Worm (Caenorhabditis elegans) whole organism, late embryonic: Measurements from ENCODE around the gene srw-24.

Experiments used
- C08G9.2 ChIP-seq: sonication (generic microtip); optimal IDR thresholded peaks from 2 replicates; lab custom pipeline; 2016; ENCODE audit warnings: mild to moderate bottlenecking, missing genetic modification characterization, moderate library complexity, missing compliant biosample characterization
- C38D4.7 ChIP-seq: fragments of 200-800 bp; sonication (Bioruptor generic); optimal IDR thresholded peaks from 2 replicates; lab custom pipeline; 2018; ENCODE audit warnings: mild to moderate bottlenecking, missing genetic modification characterization, moderate library complexity, missing compliant biosample characterization
- F13H6.1 ChIP-seq: sonication (generic microtip); optimal IDR thresholded peaks from 2 replicates; lab custom pipeline; 2016; ENCODE audit warnings: missing genetic modification characterization, missing compliant biosample characterization
- K02D7.2 ChIP-seq: sonication (generic microtip); optimal IDR thresholded peaks from 2 replicates; lab custom pipeline; 2017; ENCODE audit warnings: mild to moderate bottlenecking, missing genetic modification characterization, missing compliant biosample characterization
- ama-1 ChIP-seq: fragments of 150-350 bp; optimal IDR thresholded peaks from 2 replicates; lab custom pipeline; 2014
- ceh-14 ChIP-seq: sonication (generic microtip); optimal IDR thresholded peaks from 2 replicates; lab custom pipeline; 2016; ENCODE audit warnings: missing genotype, missing genetic modification characterization, missing compliant biosample characterization
- ceh-18 ChIP-seq: sonication (generic microtip); optimal IDR thresholded peaks from 2 replicates; lab custom pipeline; 2016; ENCODE audit warnings: missing genetic modification characterization, missing compliant biosample characterization
- ceh-2 ChIP-seq: sonication (generic microtip); optimal IDR thresholded peaks from 2 replicates; lab custom pipeline; 2016; ENCODE audit warnings: missing genotype, missing genetic modification characterization, missing compliant biosample characterization
- ceh-22 ChIP-seq: sonication (generic microtip); optimal IDR thresholded peaks from 2 replicates; lab custom pipeline; 2017; ENCODE audit warnings: missing biosample characterization, missing genetic modification characterization
- ceh-30 ChIP-seq: fragments of 150-350 bp; optimal IDR thresholded peaks from 2 replicates; lab custom pipeline; 2014; ENCODE audit warnings: missing biosample characterization, missing genetic modification characterization
- ceh-31 ChIP-seq: sonication (generic microtip); optimal IDR thresholded peaks from 2 replicates; lab custom pipeline; 2016; ENCODE audit warnings: missing genetic modification characterization, missing compliant biosample characterization
- ceh-45 ChIP-seq: fragments of 200-800 bp; sonication (Bioruptor generic); IDR thresholded peaks from 2 replicates; pipeline ENCODE4 v1.3.6; 2022; ENCODE audit warnings: missing genetic modification reagents, missing genetic modification characterization, missing compliant biosample characterization
- ceh-48 ChIP-seq: sonication (generic microtip); optimal IDR thresholded peaks from 2 replicates; lab custom pipeline; 2016; ENCODE audit warnings: missing genetic modification characterization, inconsistent platforms, missing compliant biosample characterization
- ceh-6 ChIP-seq: fragments of 200-800 bp; sonication (Bioruptor generic); optimal IDR thresholded peaks from 2 replicates; lab custom pipeline; 2018; ENCODE audit warnings: mild to moderate bottlenecking, missing genetic modification characterization, missing compliant biosample characterization
- che-1 ChIP-seq: sonication (generic microtip); optimal IDR thresholded peaks from 2 replicates; lab custom pipeline; 2016; ENCODE audit warnings: mild to moderate bottlenecking, missing genetic modification characterization, missing compliant biosample characterization
- dmd-4 ChIP-seq: sonication (generic microtip); optimal IDR thresholded peaks from 2 replicates; lab custom pipeline; 2016; ENCODE audit warnings: borderline replicate concordance, missing genetic modification characterization, missing compliant biosample characterization
- elt-4 ChIP-seq: sonication (generic microtip); optimal IDR thresholded peaks from 2 replicates; lab custom pipeline; 2016; ENCODE audit warnings: missing genetic modification characterization, missing compliant biosample characterization
- eyg-1 ChIP-seq: sonication (generic microtip); optimal IDR thresholded peaks from 2 replicates; lab custom pipeline; 2016; ENCODE audit warnings: missing genotype, missing genetic modification characterization, missing compliant biosample characterization
- fax-1 ChIP-seq: sonication (generic microtip); optimal IDR thresholded peaks from 2 replicates; lab custom pipeline; 2016; ENCODE audit warnings: missing genotype, missing genetic modification characterization, missing compliant biosample characterization
- fkh-6 ChIP-seq: sonication (generic microtip); optimal IDR thresholded peaks from 2 replicates; lab custom pipeline; 2016; ENCODE audit warnings: missing genetic modification characterization, missing compliant biosample characterization
- gmeb-2 ChIP-seq: sonication (generic microtip); optimal IDR thresholded peaks from 2 replicates; lab custom pipeline; 2016; ENCODE audit warnings: missing genetic modification characterization, inconsistent platforms, missing compliant biosample characterization
- hlh-13 ChIP-seq: fragments of 200-800 bp; sonication (Bioruptor generic); optimal IDR thresholded peaks from 2 replicates; lab custom pipeline; 2018; ENCODE audit warnings: mild to moderate bottlenecking, missing genetic modification characterization, missing compliant biosample characterization
- hlh-15 ChIP-seq: sonication (generic microtip); optimal IDR thresholded peaks from 2 replicates; lab custom pipeline; 2016; ENCODE audit warnings: missing genetic modification characterization, missing compliant biosample characterization
- hlh-8 ChIP-seq: sonication (generic microtip); optimal IDR thresholded peaks from 2 replicates; lab custom pipeline; 2016; ENCODE audit warnings: missing genotype, missing genetic modification characterization, missing compliant biosample characterization
- lin-11 ChIP-seq: fragments of 200-800 bp; sonication (Bioruptor generic); optimal IDR thresholded peaks from 2 replicates; lab custom pipeline; 2018; ENCODE audit warnings: mild to moderate bottlenecking, missing genetic modification characterization, missing compliant biosample characterization
- odd-2 ChIP-seq: sonication (generic microtip); optimal IDR thresholded peaks from 2 replicates; lab custom pipeline; 2017; ENCODE audit warnings: antibody characterized with exemption, mild to moderate bottlenecking, missing genetic modification characterization, missing compliant biosample characterization
- pag-3 ChIP-seq: sonication (generic microtip); optimal IDR thresholded peaks from 2 replicates; lab custom pipeline; 2016; ENCODE audit warnings: missing compliant biosample characterization, missing genetic modification characterization, borderline replicate concordance
- pat-9 ChIP-seq: fragments of 200-800 bp; sonication (Bioruptor generic); optimal IDR thresholded peaks from 2 replicates; lab custom pipeline; 2018; ENCODE audit warnings: mild to moderate bottlenecking, missing genetic modification characterization, moderate library complexity, missing compliant biosample characterization
- pha-2 ChIP-seq: sonication (generic microtip); optimal IDR thresholded peaks from 2 replicates; lab custom pipeline; 2017; ENCODE audit warnings: mild to moderate bottlenecking, missing genetic modification characterization, missing compliant biosample characterization
- pha-4 ChIP-seq: fragments of 150-350 bp; optimal IDR thresholded peaks from 2 replicates; lab custom pipeline; 2018; ENCODE audit warnings: missing biosample characterization, missing genetic modification reagents, missing genetic modification characterization
- pros-1 ChIP-seq: fragments of 150-350 bp; optimal IDR thresholded peaks from 2 replicates; lab custom pipeline; 2014; ENCODE audit warnings: missing biosample characterization, missing genetic modification reagents, missing genetic modification characterization
- ref-2 ChIP-seq: sonication (generic microtip); optimal IDR thresholded peaks from 2 replicates; lab custom pipeline; 2016; ENCODE audit warnings: missing genetic modification characterization, missing compliant biosample characterization
- sdc-2 ChIP-seq: sonication (generic microtip); optimal IDR thresholded peaks from 2 replicates; lab custom pipeline; 2016; ENCODE audit warnings: missing genotype, missing genetic modification characterization, missing compliant biosample characterization
- sox-2 ChIP-seq: fragments of 200-800 bp; sonication (Bioruptor generic); IDR thresholded peaks from 2 replicates; pipeline ENCODE4 v1.3.6; 2022; ENCODE audit warnings: missing genetic modification reagents, missing genetic modification characterization, missing compliant biosample characterization
- sox-4 ChIP-seq: sonication (generic microtip); optimal IDR thresholded peaks from 2 replicates; lab custom pipeline; 2017; ENCODE audit warnings: mild to moderate bottlenecking, missing genetic modification characterization, inconsistent platforms, missing compliant biosample characterization
- syd-9 ChIP-seq: sonication (generic microtip); optimal IDR thresholded peaks from 2 replicates; lab custom pipeline; 2016; ENCODE audit warnings: mild to moderate bottlenecking, missing genetic modification characterization, moderate library complexity, missing compliant biosample characterization
- tbx-7 ChIP-seq: sonication (generic microtip); optimal IDR thresholded peaks from 2 replicates; lab custom pipeline; 2016; ENCODE audit warnings: missing genotype, missing genetic modification characterization, missing compliant biosample characterization
- ttx-3 ChIP-seq: sonication (generic microtip); optimal IDR thresholded peaks from 2 replicates; lab custom pipeline; 2016; ENCODE audit warnings: missing genetic modification reagents, missing genetic modification characterization, missing compliant biosample characterization
- unc-3 ChIP-seq, 2 experiments: fragments of 200-800 bp in 1 of 2; sonication (Bioruptor generic) in 1 of 2; sonication (generic microtip) in 1 of 2; conservative IDR thresholded peaks in 1 of 2; optimal IDR thresholded peaks in 1 of 2; 2 replicates each; pipeline versions ENCODE4 v1.3.6 to Lab custom; 2016 to 2022; ENCODE audit warnings: missing compliant biosample characterization in 2 of 2, missing genetic modification characterization in 2 of 2, missing genetic modification reagents in 1 of 2
- unc-42 ChIP-seq: sonication (generic microtip); optimal IDR thresholded peaks from 2 replicates; lab custom pipeline; 2016; ENCODE audit warnings: missing genotype, missing genetic modification characterization, missing compliant biosample characterization
- unc-55 ChIP-seq: sonication (generic microtip); optimal IDR thresholded peaks from 2 replicates; lab custom pipeline; 2017; ENCODE audit warnings: missing biosample characterization, missing genetic modification reagents, missing genetic modification characterization
- unc-86 ChIP-seq: sonication (generic microtip); optimal IDR thresholded peaks from 2 replicates; lab custom pipeline; 2016; ENCODE audit warnings: missing genetic modification characterization, missing compliant biosample characterization
- zip-5 ChIP-seq: sonication (generic microtip); optimal IDR thresholded peaks from 2 replicates; lab custom pipeline; 2016; ENCODE audit warnings: missing genetic modification characterization, missing compliant biosample characterization
- ztf-16 ChIP-seq: sonication (generic microtip); optimal IDR thresholded peaks from 2 replicates; lab custom pipeline; 2017; ENCODE audit warnings: missing genetic modification characterization, missing compliant biosample characterization

srw-24 gene

ce11 chrV:15232200-15232599 is 8.4 kb downstream of the srw-24 start, which contains the start of gene srw-13:
Gene srw-13, plus strand, starts transcription at chrV:15232500.
- TF ChIP-seq tbx-7 (tag; lab: Kevin White, UChicago) (no peak), pat-9 (tag; lab: Kevin White, UChicago) (no peak), che-1 (no peak), ref-2 (tag; lab: Kevin White, UChicago) (no peak), ceh-22 (tag; lab: Kevin White, UChicago) (no peak), sdc-2 (no peak), ama-1 (no peak), unc-55 (GFP tag; lab: Kevin White, UChicago) (no peak), pha-4 (tag; lab: Kevin White, UChicago) (no peak), eyg-1 (no peak), K02D7.2 (tag; lab: Kevin White, UChicago) (no peak), unc-86 (tag; lab: Kevin White, UChicago) (no peak), sox-2 (GFP tag; lab: Robert Waterston, UW) (no peak), sox-4 (tag; lab: Kevin White, UChicago) (no peak), pros-1 (tag; lab: Kevin White, UChicago) (no peak), ceh-30 (tag; lab: Kevin White, UChicago) (no peak), ceh-14 (tag; lab: Kevin White, UChicago) (no peak)
- TF ChIP-seq, all 69 proteins: peak for 0

- TF ChIP-seq odd-2 (no peak), elt-4 (tag; lab: Kevin White, UChicago) (no peak), lin-11 (no peak), pat-9 (tag; lab: Kevin White, UChicago) (no peak), dmd-4 (tag; lab: Kevin White, UChicago) (no peak), ceh-45 (no peak), ttx-3 (tag; lab: Kevin White, UChicago) (no peak), ceh-18 (tag; lab: Kevin White, UChicago) (no peak), pag-3 (no peak)
These were observed 11.9 kb downstream of the srw-24 start, which contains the start of gene nhr-164 for ce11 chrV:15235661-15236060. Gene nhr-164, minus strand, starts transcription at chrV:15235761.

DNA sequence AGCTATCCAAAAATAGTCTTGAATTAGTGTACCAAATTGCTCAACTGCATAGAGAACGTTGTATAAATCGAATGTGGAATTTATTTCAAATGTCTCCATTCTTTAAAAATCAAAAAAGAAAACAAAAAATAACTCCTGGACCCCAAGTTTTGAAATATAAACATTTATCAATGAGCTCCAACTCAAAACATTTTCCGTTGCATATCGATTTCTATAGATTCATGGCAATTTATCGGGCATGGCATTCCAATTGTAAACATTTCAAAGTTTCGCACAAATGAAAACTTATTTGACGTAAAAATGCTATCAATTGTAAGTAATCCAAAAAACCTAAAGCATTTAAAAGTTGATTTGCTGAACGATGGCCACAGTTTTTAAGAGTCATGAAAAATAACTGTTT is 14.8 kb downstream of the srw-24 start, which contains the start of gene srw-12:
srw-12 (minus strand) TSS at position 101 of the 400 bp plus-strand sequence.
- TF ChIP-seq unc-55 (GFP tag; lab: Kevin White, UChicago) (no peak), unc-3 (GFP tag; conservative IDR thresholded peaks at IDR 0.05; lab: Robert Waterston, UW) (no peak), unc-3 (tag; optimal IDR thresholded peaks at IDR 0.05; lab: Kevin White, UChicago) (no peak), ttx-3 (tag; lab: Kevin White, UChicago) (no peak), ref-2 (tag; lab: Kevin White, UChicago) (no peak), zip-5 (no peak), ceh-18 (tag; lab: Kevin White, UChicago) (no peak), K02D7.2 (tag; lab: Kevin White, UChicago) (no peak), syd-9 (no peak), hlh-8 (tag; lab: Kevin White, UChicago) (no peak), ceh-31 (no peak), lin-11 (no peak), ceh-6 (GFP tag; lab: Kevin White, UChicago) (no peak), odd-2 (no peak), unc-42 (tag; lab: Kevin White, UChicago) (no peak), ztf-16 (tag; lab: Kevin White, UChicago) (no peak)

- TF ChIP-seq ttx-3 (tag; lab: Kevin White, UChicago) (no peak), gmeb-2 (no peak), unc-3 (GFP tag; conservative IDR thresholded peaks at IDR 0.05; lab: Robert Waterston, UW) (no peak), unc-3 (tag; optimal IDR thresholded peaks at IDR 0.05; lab: Kevin White, UChicago) (no peak), C38D4.7 (GFP tag; lab: Kevin White, UChicago) (no peak), F13H6.1 (tag; lab: Kevin White, UChicago) (no peak), ceh-30 (tag; lab: Kevin White, UChicago) (no peak), zip-5 (no peak), fax-1 (no peak), pha-2 (tag; lab: Kevin White, UChicago) (no peak), ceh-2 (no peak), C08G9.2 (tag; lab: Kevin White, UChicago) (no peak), odd-2 (no peak), ceh-48 (no peak), hlh-15 (no peak), ceh-6 (GFP tag; lab: Kevin White, UChicago) (no peak), fkh-6 (no peak), ceh-45 (no peak), hlh-13 (no peak)
- TF ChIP-seq, all 69 proteins: peak for 0
These were observed 16.4 kb downstream of the srw-24 start, which contains the start of gene srw-11 for ce11 chrV:15240215-15240614. Gene srw-11, minus strand, starts transcription at chrV:15240315.
